Worm (Caenorhabditis elegans) whole organism, dauer: Measurements from ENCODE around the gene lips-15.

Experiments
- unc-62 ChIP-seq: sonication (generic microtip); optimal IDR thresholded peaks from 2 replicates; lab custom pipeline; 2017; ENCODE audit warnings: missing biosample characterization, missing genetic modification reagents, missing genetic modification characterization

Gene lips-15

DNA sequence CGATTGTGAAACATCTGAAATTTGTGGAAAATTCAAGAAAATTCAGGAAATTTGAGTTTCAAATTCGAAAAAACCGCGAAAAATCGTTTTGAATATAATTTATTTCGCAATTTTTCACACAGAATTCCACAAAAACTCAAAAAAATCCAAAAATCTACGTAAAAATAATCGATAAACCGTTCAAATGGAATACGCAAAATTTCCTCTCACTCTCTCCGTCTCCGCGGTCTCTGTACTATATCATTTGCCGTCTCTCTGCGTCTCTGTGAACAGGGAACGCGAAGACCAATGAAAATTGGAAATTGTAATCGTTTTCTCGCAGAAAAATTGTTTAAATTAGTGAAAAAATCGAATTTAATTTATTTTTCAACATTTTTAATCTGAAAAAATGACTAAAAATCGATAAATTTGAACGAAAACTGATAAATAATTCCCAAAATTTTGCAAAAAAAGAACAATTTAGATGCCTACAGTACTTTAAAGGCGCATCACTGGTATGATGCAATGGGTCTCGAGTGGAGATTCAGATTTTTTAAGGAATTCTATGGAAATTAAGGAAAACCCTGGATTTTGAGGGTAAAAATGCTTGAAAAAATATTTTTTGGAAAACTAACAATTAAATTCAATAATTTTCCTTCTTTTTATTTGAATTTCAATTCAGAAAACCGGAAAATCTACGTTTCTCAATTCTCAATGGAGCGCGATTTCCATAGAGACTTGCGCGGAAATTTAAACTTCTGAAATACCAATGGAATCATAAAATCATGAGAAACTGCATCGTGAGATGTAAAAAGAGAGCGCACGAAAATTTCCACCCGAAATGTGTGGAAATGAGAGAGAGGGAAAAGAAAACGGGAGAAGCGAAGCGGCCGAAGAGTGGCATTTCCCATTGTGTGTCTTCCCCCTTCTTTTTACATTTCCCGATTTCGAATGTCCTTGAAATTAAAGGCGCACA lies at the start of gene lips-15, which contains the start of gene ceh-100:
Gene lips-15 (plus strand): TSS at position 720 of the 955 bp plus-strand sequence.
Gene ceh-100 (minus strand): TSS at position 14 of the 955 bp plus-strand sequence.
- TF ChIP-seq unc-62 (GFP tag; lab: Kevin White, UChicago): no peak

DNA sequence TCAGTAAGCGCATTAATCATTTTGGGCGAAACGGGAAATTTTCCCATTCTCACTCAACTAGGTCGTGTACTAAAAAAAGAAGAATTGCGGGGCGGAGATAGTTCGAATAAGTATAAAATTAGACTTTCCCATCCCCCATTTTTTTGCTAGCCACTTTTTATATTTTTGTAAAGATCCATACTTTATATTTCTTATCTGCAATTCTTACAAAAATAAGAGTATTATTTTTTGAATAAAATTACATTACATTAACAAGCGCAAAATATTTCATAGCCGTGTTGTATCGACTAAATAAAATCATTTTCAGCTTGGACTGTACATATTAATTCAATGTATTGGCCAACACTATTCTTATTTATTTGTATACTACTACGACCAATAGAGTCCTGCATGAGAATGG lies 48.6 kb upstream of the lips-15 start, which contains the start of gene F49C5.11:
Gene F49C5.11 (plus strand): TSS at position 301 of the 400 bp plus-strand sequence.
- no peak for TF ChIP-seq unc-62 (GFP tag; lab: Kevin White, UChicago)

DNA sequence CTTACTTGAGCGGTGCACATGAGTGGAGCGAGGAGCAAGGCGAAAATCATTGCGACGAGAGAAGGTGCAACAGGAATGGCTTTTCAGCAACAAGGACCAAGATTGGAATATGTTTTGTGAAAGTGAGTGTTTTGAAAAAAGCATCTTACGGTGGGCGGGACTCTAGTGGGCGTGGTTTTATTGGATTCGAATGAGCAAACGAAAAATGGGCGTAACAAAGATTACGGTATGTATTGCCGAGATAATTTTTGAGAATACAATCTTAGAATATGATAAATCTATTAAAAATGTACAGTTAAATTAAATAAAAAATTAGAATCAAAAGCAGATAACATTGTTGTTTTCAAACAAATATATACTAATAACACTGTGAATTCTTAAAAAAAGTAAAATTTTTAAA lies 44.0 kb upstream of the lips-15 start, which contains the start of gene F49C5.12:
Gene F49C5.12 (minus strand): TSS at position 101 of the 400 bp plus-strand sequence.
- TF ChIP-seq unc-62 (GFP tag; lab: Kevin White, UChicago): no peak

DNA sequence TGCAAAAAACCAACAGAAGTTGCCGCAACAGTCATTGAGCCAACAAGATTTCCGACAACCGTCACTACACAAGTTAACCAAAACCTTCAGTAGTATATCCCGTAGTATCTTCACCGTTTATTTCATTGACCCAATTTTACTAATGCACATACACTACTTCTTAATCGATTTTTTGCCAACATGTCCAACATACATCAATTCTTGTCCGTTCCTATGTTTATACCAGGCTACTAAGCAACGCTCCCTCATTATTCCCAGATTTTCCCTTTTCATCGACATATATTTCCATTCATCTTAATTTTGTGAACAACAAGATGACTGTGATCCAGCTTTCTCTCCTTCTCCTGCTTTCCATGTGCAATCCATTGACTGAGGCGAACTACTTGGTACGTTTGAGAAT lies 38.3 kb upstream of the lips-15 start, which contains the start of gene F49C5.7:
Gene F49C5.7 (plus strand): TSS at position 301 of the 400 bp plus-strand sequence.
- TF ChIP-seq unc-62 (GFP tag; lab: Kevin White, UChicago): no peak

DNA sequence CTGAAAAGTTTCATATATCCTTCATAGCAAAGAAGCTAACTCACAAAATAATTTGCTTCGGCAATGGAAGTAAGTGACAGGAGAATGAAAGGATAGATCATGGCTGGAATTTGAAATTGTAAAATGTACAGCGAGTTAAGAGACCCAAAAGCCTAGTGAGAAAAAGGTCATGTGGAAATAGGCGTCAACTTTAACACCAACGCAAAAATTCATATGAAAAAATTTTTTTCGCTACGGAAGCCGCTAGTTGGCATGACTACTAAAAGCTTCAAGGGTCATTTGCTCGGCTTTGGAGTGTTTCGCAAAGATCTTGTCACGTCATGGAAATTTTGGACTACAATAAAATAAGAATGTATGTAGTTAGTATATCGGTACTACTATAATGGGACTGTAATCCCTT lies 33.7 kb upstream of the lips-15 start, which contains the start of gene Y38E10A.1:
Gene Y38E10A.1 (minus strand): TSS at position 101 of the 400 bp plus-strand sequence.
- TF ChIP-seq unc-62 (GFP tag; lab: Kevin White, UChicago): no peak

DNA sequence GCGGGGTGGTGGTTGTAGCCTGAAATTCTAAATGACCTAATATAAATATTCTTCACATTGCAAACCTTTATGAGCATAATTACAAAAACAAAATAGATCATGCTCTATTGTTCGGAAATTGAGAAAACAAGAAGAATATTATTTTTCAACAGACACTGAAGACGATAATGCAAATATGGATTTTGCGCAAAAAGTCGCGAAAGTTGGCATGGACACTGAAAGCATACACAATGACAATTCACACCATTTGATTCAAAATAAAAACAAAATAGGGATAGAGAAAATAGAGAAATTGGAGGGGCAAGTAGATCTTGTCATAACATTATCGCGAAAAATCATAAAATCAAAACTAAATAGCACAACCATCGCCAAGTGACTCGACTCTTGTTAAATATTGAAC lies 31.4 kb upstream of the lips-15 start, which contains the start of gene Y38E10A.35:
Gene Y38E10A.35 (minus strand): TSS at position 101 of the 400 bp plus-strand sequence.
- no peak for TF ChIP-seq unc-62 (GFP tag; lab: Kevin White, UChicago)

DNA sequence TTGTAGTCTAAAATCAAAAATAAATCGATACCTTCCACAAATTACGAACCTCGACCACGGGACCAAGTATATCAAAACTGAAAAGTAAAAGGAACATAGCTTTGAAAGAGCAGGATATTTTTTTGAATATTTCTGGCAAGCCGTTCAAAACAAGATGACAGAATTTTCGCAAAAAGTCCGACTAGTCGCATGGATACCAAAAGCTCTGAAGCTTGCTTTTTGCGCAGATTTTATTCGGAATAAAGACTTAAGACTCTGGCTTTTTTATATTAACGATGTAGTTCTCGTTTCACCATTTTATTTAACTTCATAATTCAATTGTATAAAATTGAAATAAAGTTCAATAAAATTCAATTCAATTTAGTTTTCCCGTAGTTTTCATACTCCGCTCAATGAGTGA lies 30.6 kb upstream of the lips-15 start, which contains the start of gene Y38E10A.2:
Gene Y38E10A.2 (minus strand): TSS at position 101 of the 400 bp plus-strand sequence.
- TF ChIP-seq unc-62 (GFP tag; lab: Kevin White, UChicago): no peak

DNA sequence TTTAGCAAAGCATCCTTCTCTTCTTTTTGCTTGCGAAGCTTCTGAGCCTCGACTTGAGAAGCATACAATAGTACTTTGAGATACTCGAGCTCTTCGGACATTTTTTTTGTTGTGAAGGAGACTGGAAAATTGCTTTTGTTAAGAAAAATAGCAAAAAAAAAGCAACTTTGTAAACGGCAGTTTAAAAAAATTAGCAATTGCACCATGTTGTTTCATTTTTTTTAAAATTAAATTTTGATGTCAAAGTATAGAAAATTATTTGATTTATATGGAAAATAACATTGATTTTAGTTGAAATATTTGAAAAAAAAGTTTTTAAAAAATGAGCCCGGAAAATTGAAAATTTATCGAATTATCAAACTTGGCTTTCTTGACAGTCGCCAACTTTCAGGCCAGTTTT lies 29.5 kb upstream of the lips-15 start, which contains the start of gene Y38E10A.3:
Gene Y38E10A.3 (minus strand): TSS at position 101 of the 400 bp plus-strand sequence.
- no peak for TF ChIP-seq unc-62 (GFP tag; lab: Kevin White, UChicago)

DNA sequence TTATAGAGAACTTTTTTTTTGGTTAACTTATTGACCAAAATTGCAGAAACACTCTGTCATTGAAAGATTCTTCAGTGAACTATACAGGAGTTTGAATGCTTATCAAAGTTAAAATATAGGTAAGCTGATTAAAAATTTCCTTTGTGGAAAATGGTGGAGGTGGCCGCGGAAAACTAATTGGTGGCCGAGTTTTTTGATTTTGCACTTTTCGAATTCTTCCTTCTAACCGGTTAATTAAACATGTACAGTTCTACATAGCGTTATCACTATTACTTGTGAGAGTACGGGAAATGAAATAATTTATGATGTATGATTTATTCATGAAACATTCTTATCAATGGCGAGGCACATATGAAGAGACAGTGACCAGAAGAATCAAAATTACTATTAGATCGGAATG lies 26.4 kb upstream of the lips-15 start, which contains the start of gene clec-8:
Gene clec-8 (minus strand): TSS at position 308 of the 400 bp plus-strand sequence.
- no peak for TF ChIP-seq unc-62 (GFP tag; lab: Kevin White, UChicago)

DNA sequence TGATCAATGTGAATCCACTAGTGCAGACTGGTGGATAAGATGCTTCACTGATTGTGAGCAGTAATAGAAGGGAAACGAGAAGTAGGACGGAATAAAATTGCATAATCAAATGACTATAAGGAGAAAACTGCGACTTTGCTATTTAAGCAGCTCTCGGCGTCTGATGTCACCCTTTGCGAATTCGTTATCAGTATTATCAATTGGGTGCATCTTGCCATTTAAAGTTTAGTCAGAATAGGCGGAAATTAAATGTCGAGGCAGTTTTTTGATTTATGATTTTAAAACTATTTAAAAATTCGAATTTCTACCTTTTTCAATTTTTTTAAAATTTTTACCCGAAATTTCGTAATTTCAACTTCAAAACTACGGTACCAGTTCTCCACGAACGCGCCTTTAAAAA lies 23.2 kb upstream of the lips-15 start, which contains the start of gene clec-4:
Gene clec-4 (minus strand): TSS at position 162 of the 400 bp plus-strand sequence.
- no peak for TF ChIP-seq unc-62 (GFP tag; lab: Kevin White, UChicago)

DNA sequence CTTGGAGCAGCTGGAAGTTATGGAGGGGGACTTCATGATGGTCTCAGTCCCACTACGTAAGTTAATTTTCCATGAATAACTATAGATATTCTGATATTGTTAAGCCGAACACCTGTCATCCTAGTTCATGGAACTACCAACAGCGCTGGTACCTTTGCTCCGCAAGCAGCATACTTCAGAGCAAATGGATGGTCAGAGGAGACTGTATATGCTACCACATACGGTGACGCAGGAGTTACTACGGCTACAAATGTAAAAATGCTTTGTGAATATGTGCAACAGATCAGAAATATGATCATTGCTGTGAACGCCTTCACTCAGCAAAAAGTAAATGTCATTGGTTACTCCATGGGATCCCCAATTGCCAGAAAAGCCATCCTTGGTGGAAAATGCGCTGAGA lies 1.9 kb downstream of the lips-15 start:
- no peak for TF ChIP-seq unc-62 (GFP tag; lab: Kevin White, UChicago)

DNA sequence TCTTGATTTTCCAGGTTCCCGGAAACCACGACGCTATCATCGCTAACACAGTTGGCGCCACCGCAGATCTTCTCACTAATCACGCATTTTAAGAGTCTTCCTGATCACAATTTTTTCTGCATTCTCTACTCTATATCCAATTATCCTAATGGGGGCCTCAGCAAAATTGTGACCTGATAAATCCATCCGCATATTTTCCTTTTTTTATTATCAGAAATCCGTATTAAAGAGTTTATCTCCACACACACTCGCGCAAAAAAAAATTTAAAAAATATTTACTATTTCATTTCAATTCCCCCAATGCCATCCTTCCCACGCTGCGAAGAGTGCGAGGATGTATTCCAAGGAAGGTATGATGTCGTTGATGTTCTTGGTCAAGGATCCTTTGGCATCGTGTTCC lies 2.7 kb downstream of the lips-15 start, which contains the start of gene Y38E10A.8:
Gene Y38E10A.8 (plus strand): TSS at position 301 of the 400 bp plus-strand sequence.
- TF ChIP-seq unc-62 (GFP tag; lab: Kevin White, UChicago): no peak

DNA sequence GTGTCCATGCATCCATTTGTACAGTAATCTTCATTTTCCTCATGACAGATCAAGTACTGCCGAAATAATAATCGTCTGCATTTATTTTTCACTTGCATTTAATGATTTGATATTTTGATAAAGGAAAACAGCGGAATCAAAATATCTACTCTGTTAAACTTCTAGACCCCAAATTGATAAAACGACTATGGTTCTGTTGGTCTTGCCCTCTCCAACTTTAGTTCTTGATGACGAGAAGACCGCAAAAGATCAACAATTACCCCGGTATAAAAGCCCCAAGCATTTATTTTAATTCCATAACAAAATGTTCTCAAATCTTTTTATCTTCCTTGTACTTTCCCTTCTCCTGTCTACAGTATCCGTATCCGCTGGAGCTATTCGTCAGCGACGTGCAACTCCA lies 4.5 kb downstream of the lips-15 start, which contains the start of gene Y38E10A.9:
Gene Y38E10A.9 (plus strand): TSS at position 301 of the 400 bp plus-strand sequence.
- TF ChIP-seq unc-62 (GFP tag; lab: Kevin White, UChicago): no peak

DNA sequence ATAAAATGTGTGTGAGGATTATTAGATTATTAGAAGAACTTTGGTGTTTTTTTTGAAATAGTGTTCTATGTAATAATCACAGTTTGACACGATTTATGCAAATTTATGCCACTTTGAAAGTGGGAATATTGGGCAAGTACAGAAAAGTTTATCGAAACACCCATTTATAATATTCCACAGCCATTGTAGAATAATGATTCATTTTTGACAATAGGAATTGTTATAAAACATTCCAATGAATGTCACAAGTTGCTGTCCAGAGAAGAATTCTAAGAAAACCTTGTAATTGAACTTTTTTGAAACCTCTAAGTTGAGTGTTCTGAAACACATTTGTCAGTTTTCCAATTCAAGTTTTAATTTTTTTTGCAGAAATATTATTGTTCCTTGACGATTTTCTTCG lies 8.0 kb downstream of the lips-15 start, which contains the start of gene nspe-4:
Gene nspe-4 (plus strand): TSS at position 301 of the 400 bp plus-strand sequence.
- TF ChIP-seq unc-62 (GFP tag; lab: Kevin White, UChicago): no peak

DNA sequence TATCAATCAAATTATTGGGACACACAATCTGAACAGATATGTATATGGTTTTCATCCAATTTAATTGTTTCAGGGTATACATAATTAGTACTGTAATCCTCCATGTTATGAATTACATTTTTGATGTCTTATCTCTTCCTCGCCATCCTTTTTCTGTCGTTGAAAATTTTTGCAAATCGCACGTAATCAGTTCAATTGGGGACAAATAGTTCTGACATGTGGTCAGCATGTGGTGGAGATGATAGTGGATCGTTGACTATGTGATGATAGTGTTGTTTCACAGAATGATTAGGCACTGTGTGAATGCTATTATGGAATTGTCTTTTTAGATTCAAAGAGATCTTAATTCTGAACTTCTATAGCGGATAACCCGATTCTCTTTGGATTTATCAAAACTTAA lies 11.2 kb downstream of the lips-15 start:
- TF ChIP-seq unc-62 (GFP tag; lab: Kevin White, UChicago): no peak
